Fruit fly (Drosophila melanogaster) whole organism, embryonic: Measurements from ENCODE around the gene pkaap.
A peak's percentile ranks its signal among the peaks of the same experiment; 100 is the strongest.

Source experiments
- Atf3 ChIP-seq: fragments of 200-800 bp; sonication (Bioruptor generic); optimal IDR thresholded peaks from 3 replicates; lab custom pipeline; 2016; ENCODE audit warnings: missing biosample characterization, missing genetic modification characterization
- B-H1 ChIP-seq: fragments of 200-800 bp; sonication (Bioruptor generic); IDR thresholded peaks from 3 replicates; pipeline ENCODE4 v1.3.6; 2022; ENCODE audit warnings: missing biosample characterization, missing genetic modification characterization
- CG10654 ChIP-seq: fragments of 200-800 bp; sonication (Bioruptor generic); optimal IDR thresholded peaks from 2 replicates; lab custom pipeline; 2016; ENCODE audit warnings: missing biosample characterization, missing genetic modification characterization
- CG11560 ChIP-seq: fragments of 200-800 bp; sonication (Bioruptor generic); IDR thresholded peaks from 3 replicates; pipeline ENCODE4 v1.3.6; 2022; ENCODE audit warnings: missing biosample characterization, missing genetic modification characterization
- CG12236 ChIP-seq: fragments of 200-800 bp; sonication (Bioruptor generic); optimal IDR thresholded peaks from 2 replicates; lab custom pipeline; 2016; ENCODE audit warnings: missing biosample characterization, missing genetic modification characterization
- CG12391 ChIP-seq: fragments of 200-800 bp; sonication (Bioruptor generic); optimal IDR thresholded peaks from 3 replicates; lab custom pipeline; 2018; ENCODE audit warnings: missing biosample characterization, mild to moderate bottlenecking, missing genetic modification characterization, moderate library complexity
- CG14014 ChIP-seq: fragments of 200-800 bp; sonication (Bioruptor generic); IDR thresholded peaks from 2 replicates; pipeline ENCODE4 v1.3.6; 2022; ENCODE audit warnings: missing biosample characterization, missing genetic modification characterization
- CG14050 ChIP-seq: fragments of 200-800 bp; sonication (Bioruptor generic); IDR thresholded peaks from 3 replicates; pipeline ENCODE4 v1.3.6; 2022; ENCODE audit warnings: missing biosample characterization, missing genetic modification characterization
- CG15479 ChIP-seq: fragments of 200-800 bp; sonication (Bioruptor generic); optimal IDR thresholded peaks from 3 replicates; lab custom pipeline; 2019; ENCODE audit warnings: missing biosample characterization, mild to moderate bottlenecking, missing genetic modification characterization, moderate library complexity
- CG1602 ChIP-seq: fragments of 200-800 bp; sonication (Bioruptor generic); optimal IDR thresholded peaks from 3 replicates; lab custom pipeline; 2016; ENCODE audit warnings: missing biosample characterization, missing genetic modification characterization
- CG18764 ChIP-seq: fragments of 200-800 bp; sonication (Bioruptor generic); optimal IDR thresholded peaks from 3 replicates; lab custom pipeline; 2016; ENCODE audit warnings: missing biosample characterization, missing genetic modification characterization
- CG2712 ChIP-seq: fragments of 200-800 bp; optimal IDR thresholded peaks from 3 replicates; lab custom pipeline; 2019; ENCODE audit warnings: missing biosample characterization, mild to moderate bottlenecking, missing genetic modification characterization, moderate library complexity
- CG32772 ChIP-seq: fragments of 200-800 bp; sonication (Bioruptor generic); IDR thresholded peaks from 2 replicates; pipeline ENCODE4 v1.3.6; 2022; ENCODE audit warnings: missing biosample characterization, missing genetic modification characterization
- CG4730 ChIP-seq: fragments of 200-800 bp; sonication (Bioruptor generic); IDR thresholded peaks from 2 replicates; pipeline ENCODE4 v1.3.6; 2022; ENCODE audit warnings: missing biosample characterization, missing genetic modification characterization
- CG7372 ChIP-seq: fragments of 200-800 bp; sonication (Bioruptor generic); IDR thresholded peaks from 2 replicates; pipeline ENCODE4 v1.3.6; 2022; ENCODE audit warnings: missing biosample characterization, missing genetic modification characterization
- CG7745 ChIP-seq: fragments of 200-800 bp; sonication (Bioruptor generic); optimal IDR thresholded peaks from 2 replicates; lab custom pipeline; 2018; ENCODE audit warnings: missing biosample characterization, mild to moderate bottlenecking, missing genetic modification characterization, moderate library complexity
- CG7928 ChIP-seq: fragments of 200-800 bp; sonication (Bioruptor generic); optimal IDR thresholded peaks from 2 replicates; lab custom pipeline; 2017; ENCODE audit warnings: missing biosample characterization, mild to moderate bottlenecking, missing genetic modification characterization
- CG8089 ChIP-seq: fragments of 200-800 bp; sonication (Bioruptor generic); optimal IDR thresholded peaks from 3 replicates; lab custom pipeline; 2016; ENCODE audit warnings: missing biosample characterization, missing genetic modification characterization
- CkIIα-i1 ChIP-seq: fragments of 200-800 bp; sonication (Bioruptor generic); IDR thresholded peaks from 2 replicates; pipeline ENCODE4 v1.3.6; 2022; ENCODE audit warnings: missing biosample characterization, missing genetic modification characterization
- Deaf1 ChIP-seq: fragments of 200-800 bp; optimal IDR thresholded peaks from 3 replicates; lab custom pipeline; 2019; ENCODE audit warnings: missing biosample characterization, mild to moderate bottlenecking, missing genetic modification characterization, moderate library complexity
- Dek ChIP-seq: fragments of 200-800 bp; sonication (Bioruptor generic); optimal IDR thresholded peaks from 3 replicates; lab custom pipeline; 2019; ENCODE audit warnings: missing biosample characterization, mild to moderate bottlenecking, missing genetic modification characterization, moderate library complexity
- Dp ChIP-seq: fragments of 200-800 bp; sonication (Bioruptor generic); optimal IDR thresholded peaks from 2 replicates; lab custom pipeline; 2018; ENCODE audit warnings: missing biosample characterization, mild to moderate bottlenecking, missing genetic modification characterization, moderate library complexity
- ERR ChIP-seq: fragments of 200-800 bp; sonication (Bioruptor generic); optimal IDR thresholded peaks from 2 replicates; lab custom pipeline; 2016; ENCODE audit warnings: missing biosample characterization, missing genetic modification characterization
- Elba2 ChIP-seq: fragments of 200-800 bp; sonication (Bioruptor generic); optimal IDR thresholded peaks from 3 replicates; lab custom pipeline; 2016; ENCODE audit warnings: missing biosample characterization, missing genetic modification characterization
- Fer2 ChIP-seq: fragments of 200-800 bp; sonication (Bioruptor generic); optimal IDR thresholded peaks from 2 replicates; lab custom pipeline; 2018; ENCODE audit warnings: missing biosample characterization, mild to moderate bottlenecking, missing genetic modification characterization, moderate library complexity
- Max ChIP-seq: fragments of 200-800 bp; sonication (Bioruptor generic); optimal IDR thresholded peaks from 2 replicates; lab custom pipeline; 2016; ENCODE audit warnings: missing biosample characterization, mild to moderate bottlenecking, missing genetic modification characterization
- NFAT ChIP-seq: fragments of 200-800 bp; sonication (Bioruptor generic); IDR thresholded peaks from 2 replicates; pipeline ENCODE4 v1.3.6; 2022; ENCODE audit warnings: missing biosample characterization, missing genetic modification characterization
- Oaz ChIP-seq: fragments of 200-800 bp; sonication (Bioruptor generic); IDR thresholded peaks from 2 replicates; pipeline ENCODE4 v1.3.6; 2022; ENCODE audit warnings: missing biosample characterization, missing genetic modification characterization
- Oli ChIP-seq: fragments of 200-800 bp; sonication (Bioruptor generic); optimal IDR thresholded peaks from 2 replicates; lab custom pipeline; 2018; ENCODE audit warnings: missing biosample characterization, mild to moderate bottlenecking, missing genetic modification characterization, moderate library complexity
- Six4 ChIP-seq: fragments of 200-800 bp; sonication (Bioruptor generic); optimal IDR thresholded peaks from 2 replicates; lab custom pipeline; 2016; ENCODE audit warnings: missing biosample characterization, missing genetic modification characterization
- Vsx1 ChIP-seq: fragments of 200-800 bp; sonication (Bioruptor generic); optimal IDR thresholded peaks from 2 replicates; lab custom pipeline; 2017; ENCODE audit warnings: missing biosample characterization, mild to moderate bottlenecking, missing genetic modification characterization, missing genetic modification reagents
- Xbp1 ChIP-seq: fragments of 200-800 bp; sonication (Bioruptor generic); optimal IDR thresholded peaks from 3 replicates; lab custom pipeline; 2016; ENCODE audit warnings: missing biosample characterization, mild to moderate bottlenecking, missing genetic modification characterization
- amos ChIP-seq: fragments of 200-800 bp; sonication (Bioruptor generic); IDR thresholded peaks from 2 replicates; pipeline ENCODE4 v1.3.6; 2022; ENCODE audit warnings: missing biosample characterization, missing genetic modification characterization; ENCODE audit not compliant: partially characterized antibody
- bsh ChIP-seq, 2 experiments: fragments of 200-800 bp; sonication (Bioruptor generic); optimal IDR thresholded peaks; 2 replicates each; lab custom pipeline; 2017 to 2018; ENCODE audit warnings: mild to moderate bottlenecking in 2 of 2, missing biosample characterization in 2 of 2, missing genetic modification characterization in 2 of 2, moderate library complexity in 1 of 2
- ci ChIP-seq: fragments of 200-800 bp; sonication (Bioruptor generic); IDR thresholded peaks from 3 replicates; pipeline ENCODE4 v1.3.6; 2022; ENCODE audit warnings: missing biosample characterization, missing genetic modification characterization
- dan ChIP-seq: fragments of 200-800 bp; sonication (Bioruptor generic); IDR thresholded peaks from 2 replicates; pipeline ENCODE4 v1.3.6; 2022; ENCODE audit warnings: missing biosample characterization, missing genetic modification characterization
- dmrt99B ChIP-seq: fragments of 200-800 bp; sonication (Bioruptor generic); optimal IDR thresholded peaks from 2 replicates; lab custom pipeline; 2018; ENCODE audit warnings: missing biosample characterization, mild to moderate bottlenecking, missing genetic modification characterization, moderate library complexity
- fd3F ChIP-seq: fragments of 200-800 bp; sonication (Bioruptor generic); optimal IDR thresholded peaks from 2 replicates; lab custom pipeline; 2018; ENCODE audit warnings: missing biosample characterization, mild to moderate bottlenecking, missing genetic modification characterization, moderate library complexity
- h ChIP-seq: fragments of >200 bp; optimal IDR thresholded peaks from 2 replicates; lab custom pipeline; 2017
- inv ChIP-seq: fragments of 200-800 bp; sonication (Bioruptor generic); IDR thresholded peaks from 2 replicates; pipeline ENCODE4 v1.3.6; 2022; ENCODE audit warnings: missing biosample characterization, missing genetic modification characterization; ENCODE audit not compliant: partially characterized antibody
- knrl ChIP-seq: fragments of 200-800 bp; sonication (Bioruptor generic); IDR thresholded peaks from 3 replicates; pipeline ENCODE4 v1.3.6; 2022; ENCODE audit warnings: missing biosample characterization, missing genetic modification characterization; ENCODE audit not compliant: partially characterized antibody
- mirr ChIP-seq: fragments of 200-800 bp; sonication (Bioruptor generic); optimal IDR thresholded peaks from 3 replicates; lab custom pipeline; 2018; ENCODE audit warnings: missing biosample characterization, mild to moderate bottlenecking, missing genetic modification characterization
- pan ChIP-seq, 4 experiments: fragments of >200 bp in 3 of 4; fragments of 200-800 bp in 1 of 4; sonication (Bioruptor generic) in 1 of 4; optimal IDR thresholded peaks in 3 of 4; IDR thresholded peaks in 1 of 4; 2 replicates each; pipeline versions ENCODE4 v1.3.6 to Lab custom; 2017 to 2022; ENCODE audit warnings: missing biosample characterization in 2 of 4, missing genetic modification characterization in 2 of 4, mixed read lengths in 1 of 4
- rib ChIP-seq: fragments of 200-800 bp; sonication (Bioruptor generic); IDR thresholded peaks from 2 replicates; pipeline ENCODE4 v1.3.6; 2022; ENCODE audit warnings: missing biosample characterization, missing genetic modification characterization
- run ChIP-seq: fragments of 200-800 bp; sonication (Bioruptor generic); optimal IDR thresholded peaks from 3 replicates; lab custom pipeline; 2018; ENCODE audit warnings: missing biosample characterization, mild to moderate bottlenecking, missing genetic modification characterization
- sens-2 ChIP-seq: fragments of 200-800 bp; sonication (Bioruptor generic); IDR thresholded peaks from 2 replicates; pipeline ENCODE4 v1.3.6; 2022; ENCODE audit warnings: missing biosample characterization, missing genetic modification characterization
- ttk ChIP-seq: fragments of 200-800 bp; sonication (Bioruptor generic); IDR thresholded peaks from 2 replicates; pipeline ENCODE4 v2.1.2; 2022; ENCODE audit warnings: missing biosample characterization, missing genetic modification characterization

The pkaap gene

dm6 chr2L:16299466-16300311 lies 11.6 kb downstream of the pkaap start, which contains the start of the genes heix and CG17328 (continued):
- TF ChIP-seq bsh (GFP tag; optimal IDR thresholded peaks at IDR 0.05; lab: Kevin White, UChicago), result peak in 1 of 2 experiments; percentile 61
- peak; percentile 65 for TF ChIP-seq fd3F (GFP tag; lab: Kevin White, UChicago)
- TF ChIP-seq h (lab: Kevin White, UChicago), result no peak
- peak; percentile 82 for TF ChIP-seq CG12391 (tag; lab: Kevin White, UChicago)
- peak; percentile 64 for TF ChIP-seq CG1602 (GFP tag; lab: Kevin White, UChicago)
- peak; percentile 78 for TF ChIP-seq CG14014
- TF ChIP-seq B-H1 (GFP tag; lab: Robert Waterston, UW), result peak; percentile 34; the same call in 1 of the 3 replicates
- TF ChIP-seq CG14050 (GFP tag; lab: Robert Waterston, UW), result peak; percentile 54
- TF ChIP-seq CG10654 (GFP tag; lab: Kevin White, UChicago), result peak; percentile 70
- TF ChIP-seq Xbp1 (GFP tag; lab: Kevin White, UChicago), result peak; percentile 81
- TF ChIP-seq pan (optimal IDR thresholded peaks at IDR 0.05; lab: Kevin White, UChicago), result no peak
- TF ChIP-seq pan (GFP tag; optimal IDR thresholded peaks at IDR 0.05 in 1 of 2, IDR thresholded peaks at IDR 0.05 in 1 of 2), result peak in 1 of 2 experiments; percentile 65
- TF ChIP-seq dmrt99B (tag; lab: Kevin White, UChicago), result no peak
- TF ChIP-seq Max, result peak; percentile 60
- peak; percentile 76 for TF ChIP-seq Dek
- no peak; the same call in 2 of the 3 replicates for TF ChIP-seq CG11560 (tag; lab: Robert Waterston, UW)
- peak; percentile 46 for TF ChIP-seq Atf3 (GFP tag; lab: Kevin White, UChicago)
- peak; percentile 59 for TF ChIP-seq Six4 (GFP tag; lab: Kevin White, UChicago)
- peak; percentile 21 for TF ChIP-seq Dp (GFP tag; lab: Kevin White, UChicago)
- TF ChIP-seq CG18764 (GFP tag; lab: Kevin White, UChicago), result peak; percentile 49
- TF ChIP-seq Fer2 (tag; lab: Kevin White, UChicago), result peak; percentile 75
- no peak for TF ChIP-seq CG7745 (tag; lab: Kevin White, UChicago)
- TF ChIP-seq CG15479 (GFP tag; lab: Kevin White, UChicago), result peak; percentile 73
- TF ChIP-seq sens-2, result 0 out of 2 replicates have a peak, but pooled peaks have one; percentile 7
- TF ChIP-seq Vsx1, result no peak
- TF ChIP-seq amos (GFP tag; lab: Robert Waterston, UW), result no peak
- no peak for TF ChIP-seq run (tag; lab: Kevin White, UChicago)
- peak; percentile 96 for TF ChIP-seq CG7928
- no peak for TF ChIP-seq Deaf1 (tag; lab: Kevin White, UChicago)
- TF ChIP-seq CG7372, result no peak
- TF ChIP-seq inv (GFP tag; lab: Robert Waterston, UW), result no peak
- TF ChIP-seq ttk, result peak; percentile 68
- no peak for TF ChIP-seq CG8089 (GFP tag; lab: Kevin White, UChicago)
- peak; percentile 80 for TF ChIP-seq ci (GFP tag; lab: Robert Waterston, UW)
- TF ChIP-seq CG32772, result peak; percentile 81
- no peak for TF ChIP-seq CkIIα-i1
- TF ChIP-seq Oli (tag; lab: Kevin White, UChicago), result no peak
- TF ChIP-seq rib (GFP tag; lab: Robert Waterston, UW), result 0 out of 2 replicates have a peak, but pooled peaks have one; percentile 36
- no peak for TF ChIP-seq dan (GFP tag; lab: Robert Waterston, UW)
- no peak for TF ChIP-seq knrl
- peak; percentile 37 for TF ChIP-seq mirr (GFP tag; lab: Kevin White, UChicago)
- TF ChIP-seq CG12236 (GFP tag; lab: Kevin White, UChicago), result no peak
- TF ChIP-seq Oaz, result peak; percentile 17; the same call in 1 of the 2 replicates
- TF ChIP-seq NFAT (GFP tag; lab: Robert Waterston, UW), result peak; percentile 84
- no peak for TF ChIP-seq ERR
- peak; percentile 52; the same call in 1 of the 2 replicates for TF ChIP-seq CG4730 (GFP tag; lab: Robert Waterston, UW)
- TF ChIP-seq Elba2 (GFP tag; lab: Kevin White, UChicago), result no peak
- TF ChIP-seq CG2712 (tag; lab: Kevin White, UChicago), result peak; percentile 74
